Worm (Caenorhabditis elegans): Measurements from ENCODE around the gene mxl-2.

Gene mxl-2

DNA sequence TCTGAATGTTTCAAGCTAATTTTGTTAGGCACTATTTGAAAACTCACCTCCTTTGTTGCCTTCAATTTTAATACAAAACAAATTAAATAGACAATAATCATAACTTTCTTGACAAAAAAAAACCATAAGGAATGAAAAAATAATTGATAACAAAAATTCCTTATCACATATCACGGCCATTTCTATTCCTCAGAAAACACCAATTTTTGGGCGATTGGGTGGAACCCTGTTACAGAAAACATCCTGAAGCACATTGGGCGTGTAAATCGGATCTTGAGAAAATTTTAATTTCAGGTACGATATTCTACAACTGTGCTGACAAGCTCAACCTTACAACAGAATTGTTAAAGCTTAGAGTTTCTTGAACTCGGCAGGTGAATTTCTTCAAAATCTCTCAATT lies 23.2 kb downstream of the mxl-2 start, which contains the start of gene F40G9.8:
TSS of gene F40G9.8 (minus strand) at position 101 of the 400 bp plus-strand sequence.
- TF ChIP-seq flt-1 (GFP tag; IDR thresholded peaks at IDR 0.05) (no peak), ztf-29 (GFP tag; IDR thresholded peaks at IDR 0.05) (no peak), med-1 (GFP tag; optimal IDR thresholded peaks at IDR 0.05; ENCODE audit: insufficient read depth) (no peak), ztf-23 (GFP tag; IDR thresholded peaks at IDR 0.05) (no peak), klf-2 (GFP tag; conservative IDR thresholded peaks at IDR 0.05) (no peak), tab-1 (GFP tag; IDR thresholded peaks at IDR 0.05) (no peak), ref-1 (GFP tag; conservative IDR thresholded peaks at IDR 0.05) (no peak), cog-1 (tag; optimal IDR thresholded peaks at IDR 0.05) (no peak), T22C8.4 (GFP tag; IDR thresholded peaks at IDR 0.05) (no peak)

DNA sequence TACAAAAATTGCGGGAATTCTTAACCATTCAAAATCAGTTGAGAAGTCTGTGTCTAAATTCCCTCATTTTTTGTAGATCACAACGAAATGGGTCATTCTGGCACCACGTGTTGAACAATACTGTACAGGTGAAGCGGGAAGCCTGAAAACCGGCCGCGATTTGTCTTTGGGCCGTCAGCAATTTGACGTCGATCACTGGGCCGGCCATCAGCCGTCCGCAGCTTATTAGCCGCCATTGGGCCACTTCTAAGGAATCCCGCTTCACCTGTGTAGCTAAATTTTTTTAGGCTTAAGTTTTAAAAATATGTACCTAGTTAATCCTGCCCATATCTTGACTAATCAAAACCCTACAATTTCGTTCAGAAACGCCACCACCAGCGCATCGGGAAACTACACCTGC lies 28.3 kb downstream of the mxl-2 start:
- no peak for TF ChIP-seq ztf-29 (GFP tag; IDR thresholded peaks at IDR 0.05)
- no peak for TF ChIP-seq T22C8.4 (GFP tag; IDR thresholded peaks at IDR 0.05)
- TF ChIP-seq ref-1 (GFP tag; conservative IDR thresholded peaks at IDR 0.05): no peak
- no peak for TF ChIP-seq tab-1 (GFP tag; IDR thresholded peaks at IDR 0.05)
- TF ChIP-seq flt-1 (GFP tag; IDR thresholded peaks at IDR 0.05): no peak
- no peak for TF ChIP-seq cog-1 (tag; optimal IDR thresholded peaks at IDR 0.05)
- no peak for TF ChIP-seq med-1 (GFP tag; optimal IDR thresholded peaks at IDR 0.05; ENCODE audit: insufficient read depth)
- TF ChIP-seq klf-2 (GFP tag; conservative IDR thresholded peaks at IDR 0.05): no peak
- no peak for TF ChIP-seq ztf-23 (GFP tag; IDR thresholded peaks at IDR 0.05)

DNA sequence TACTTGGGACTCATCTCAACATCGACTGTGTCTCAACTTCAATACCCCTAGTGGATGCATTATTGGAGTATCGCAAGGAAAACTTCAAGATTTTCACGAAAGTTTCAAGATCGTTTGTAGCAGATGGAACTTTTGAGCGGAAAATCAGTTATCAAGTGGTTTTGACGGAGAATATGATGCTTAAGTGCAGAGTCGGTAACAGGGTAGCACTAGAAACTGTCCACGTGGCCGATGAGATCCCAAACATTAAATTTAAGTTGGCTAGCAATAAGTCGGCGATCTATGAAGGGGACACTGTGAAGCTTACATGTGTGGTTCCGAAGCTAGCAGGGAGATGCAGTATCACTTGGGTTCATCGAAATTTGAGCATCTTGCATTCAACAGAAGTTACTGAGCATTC lies 28.8 kb downstream of the mxl-2 start:
- no peak for TF ChIP-seq ztf-23 (GFP tag; IDR thresholded peaks at IDR 0.05)
- no peak for TF ChIP-seq ztf-29 (GFP tag; IDR thresholded peaks at IDR 0.05)
- TF ChIP-seq cog-1 (tag; optimal IDR thresholded peaks at IDR 0.05): no peak
- no peak for TF ChIP-seq tab-1 (GFP tag; IDR thresholded peaks at IDR 0.05)
- no peak for TF ChIP-seq flt-1 (GFP tag; IDR thresholded peaks at IDR 0.05)
- TF ChIP-seq ref-1 (GFP tag; conservative IDR thresholded peaks at IDR 0.05): no peak
- TF ChIP-seq T22C8.4 (GFP tag; IDR thresholded peaks at IDR 0.05): no peak
- no peak for TF ChIP-seq klf-2 (GFP tag; conservative IDR thresholded peaks at IDR 0.05)
- no peak for TF ChIP-seq med-1 (GFP tag; optimal IDR thresholded peaks at IDR 0.05; ENCODE audit: insufficient read depth)

DNA sequence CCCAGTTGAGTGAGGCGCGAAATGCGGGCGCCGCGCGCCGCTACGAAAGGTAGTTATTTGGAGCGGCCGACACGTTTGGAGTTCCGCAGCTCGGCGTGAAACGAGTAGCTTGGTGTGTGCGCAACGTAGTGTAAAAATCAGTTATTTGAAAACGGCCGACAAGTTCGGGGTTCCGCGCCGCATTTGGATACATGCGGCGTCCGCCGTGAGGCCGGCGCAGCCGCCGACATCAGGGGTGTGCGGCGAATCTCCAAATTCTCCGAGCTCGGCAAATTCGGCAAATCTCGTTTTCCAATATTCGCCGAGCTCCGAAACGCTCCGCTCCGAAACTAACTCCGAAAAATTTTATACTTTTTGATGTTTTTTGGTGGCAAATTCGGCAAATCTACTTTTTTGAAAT lies 30.0 kb downstream of the mxl-2 start:
- TF ChIP-seq ztf-29 (GFP tag; IDR thresholded peaks at IDR 0.05): no peak

DNA sequence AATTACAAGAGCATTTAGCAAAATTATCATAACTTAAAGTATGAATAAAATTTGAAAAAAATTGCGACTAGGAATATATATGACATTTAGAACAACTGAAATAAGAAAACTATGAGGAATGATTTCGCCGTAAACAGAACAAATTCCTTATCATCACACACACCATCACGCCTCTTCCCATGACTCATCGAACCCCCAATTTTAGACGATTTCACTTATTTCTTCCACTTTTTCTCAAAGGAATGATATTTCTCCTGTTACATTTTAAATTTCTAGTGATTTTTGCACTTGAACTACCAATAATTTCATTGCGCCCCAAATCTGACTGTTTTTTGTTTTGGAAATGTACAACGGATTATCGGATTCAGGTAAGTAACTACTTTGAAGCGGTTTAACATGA lies 31.3 kb downstream of the mxl-2 start, which contains the start of the genes zig-13 and ver-1:
TSS of gene zig-13 (minus strand) at position 101 of the 400 bp plus-strand sequence.
TSS of gene ver-1 (plus strand) at position 180 of the 400 bp plus-strand sequence.
- TF ChIP-seq klf-2 (GFP tag; conservative IDR thresholded peaks at IDR 0.05) (no peak), ztf-23 (GFP tag; IDR thresholded peaks at IDR 0.05) (no peak), tab-1 (GFP tag; IDR thresholded peaks at IDR 0.05) (no peak), flt-1 (GFP tag; IDR thresholded peaks at IDR 0.05) (no peak), cog-1 (tag; optimal IDR thresholded peaks at IDR 0.05) (no peak), ztf-29 (GFP tag; IDR thresholded peaks at IDR 0.05) (no peak), med-1 (GFP tag; optimal IDR thresholded peaks at IDR 0.05; ENCODE audit: insufficient read depth) (no peak), T22C8.4 (GFP tag; IDR thresholded peaks at IDR 0.05) (no peak), ref-1 (GFP tag; conservative IDR thresholded peaks at IDR 0.05) (no peak)

DNA sequence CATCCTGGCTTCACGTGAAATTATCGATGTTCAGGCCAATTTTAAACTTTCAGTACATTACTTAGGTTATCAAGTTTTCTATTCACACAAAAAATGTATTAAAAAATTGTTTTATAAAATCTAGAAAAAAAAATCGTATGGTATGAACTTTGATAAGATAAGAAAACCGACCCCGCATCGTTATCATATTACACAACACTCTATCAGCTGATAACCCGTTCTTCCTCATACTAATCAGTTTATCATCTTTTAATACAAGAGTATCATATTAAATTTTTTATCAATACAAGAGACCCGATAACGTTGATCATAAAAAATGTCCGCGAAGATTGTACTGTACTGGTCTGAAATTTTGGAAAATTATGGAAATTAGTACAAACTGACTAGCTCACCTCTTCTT lies 33.8 kb downstream of the mxl-2 start:
- TF ChIP-seq ztf-29 (GFP tag; IDR thresholded peaks at IDR 0.05) (no peak), ztf-23 (GFP tag; IDR thresholded peaks at IDR 0.05) (no peak), med-1 (GFP tag; optimal IDR thresholded peaks at IDR 0.05; ENCODE audit: insufficient read depth) (no peak), T22C8.4 (GFP tag; IDR thresholded peaks at IDR 0.05) (no peak)

DNA sequence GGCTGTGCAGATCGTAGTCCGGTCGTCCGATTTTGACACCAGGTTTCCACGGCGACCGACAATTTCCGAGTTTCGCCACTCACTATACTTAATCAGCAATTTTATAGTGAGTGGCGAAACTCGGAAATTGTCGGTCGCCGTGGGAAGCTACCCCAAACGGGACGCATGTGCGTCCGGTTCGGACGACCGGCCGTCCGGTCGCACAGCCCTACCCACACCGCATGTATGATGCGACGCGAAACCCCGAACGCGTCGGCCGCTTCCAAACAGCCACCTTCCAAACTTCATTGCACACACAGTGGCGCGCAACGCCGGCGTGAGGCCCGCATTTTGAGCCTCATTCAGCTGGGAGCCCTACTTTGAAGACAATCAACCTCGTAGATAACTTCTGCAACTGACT lies 36.8 kb downstream of the mxl-2 start:
- TF ChIP-seq cog-1 (tag; optimal IDR thresholded peaks at IDR 0.05) (no peak), ztf-29 (GFP tag; IDR thresholded peaks at IDR 0.05) (no peak), ref-1 (GFP tag; conservative IDR thresholded peaks at IDR 0.05) (no peak), tab-1 (GFP tag; IDR thresholded peaks at IDR 0.05) (no peak), T22C8.4 (GFP tag; IDR thresholded peaks at IDR 0.05) (no peak), med-1 (GFP tag; optimal IDR thresholded peaks at IDR 0.05; ENCODE audit: insufficient read depth) (no peak), flt-1 (GFP tag; IDR thresholded peaks at IDR 0.05) (no peak), klf-2 (GFP tag; conservative IDR thresholded peaks at IDR 0.05) (no peak), ztf-23 (GFP tag; IDR thresholded peaks at IDR 0.05) (no peak)

DNA sequence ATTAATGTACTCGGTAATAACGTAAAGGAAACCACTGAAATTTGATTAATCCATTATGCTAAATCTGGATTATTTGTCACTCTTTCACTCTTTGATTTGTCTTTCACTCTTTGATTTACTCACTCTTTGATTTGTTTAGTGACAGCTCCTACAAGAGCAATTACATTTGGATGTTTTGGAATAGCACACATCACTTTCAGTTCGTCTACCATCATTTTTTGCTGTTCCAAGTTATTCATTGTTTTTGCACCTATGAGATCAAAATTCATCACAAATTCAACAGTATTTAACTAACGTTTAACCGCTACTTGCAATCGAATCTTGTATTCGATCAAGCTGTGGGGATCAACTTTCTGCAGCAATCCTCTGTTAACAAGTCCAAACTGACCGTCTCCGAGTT lies 38.8 kb downstream of the mxl-2 start:
- TF ChIP-seq flt-1 (GFP tag; IDR thresholded peaks at IDR 0.05) (no peak), ztf-29 (GFP tag; IDR thresholded peaks at IDR 0.05) (no peak), ref-1 (GFP tag; conservative IDR thresholded peaks at IDR 0.05) (no peak), med-1 (GFP tag; optimal IDR thresholded peaks at IDR 0.05; ENCODE audit: insufficient read depth) (no peak), cog-1 (tag; optimal IDR thresholded peaks at IDR 0.05) (no peak), T22C8.4 (GFP tag; IDR thresholded peaks at IDR 0.05) (no peak), tab-1 (GFP tag; IDR thresholded peaks at IDR 0.05) (no peak), ztf-23 (GFP tag; IDR thresholded peaks at IDR 0.05) (no peak), klf-2 (GFP tag; conservative IDR thresholded peaks at IDR 0.05) (no peak)

DNA sequence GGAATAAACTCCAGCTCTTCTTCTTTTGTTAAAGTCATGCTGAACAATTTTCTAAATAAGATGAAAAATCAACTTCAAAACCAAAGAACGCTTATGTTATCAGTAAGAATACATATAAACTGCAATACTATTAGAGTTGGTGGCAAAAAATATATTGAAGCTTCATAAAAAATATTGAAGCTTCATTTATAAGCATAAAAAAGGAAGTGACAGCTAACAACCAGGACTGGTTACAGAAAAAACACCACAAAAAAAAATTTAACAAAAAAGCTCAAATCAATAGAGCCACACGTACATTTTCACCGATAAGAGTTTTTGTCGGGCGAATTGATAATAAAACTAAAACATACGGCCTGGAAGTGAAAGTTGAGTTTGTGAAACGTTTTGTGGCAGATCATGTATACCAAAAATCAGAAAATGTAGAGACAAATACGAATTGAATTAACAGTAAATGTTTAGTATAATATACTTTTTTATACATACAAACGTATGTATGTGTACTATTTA lies 40.3 kb downstream of the mxl-2 start, which contains the start of gene sqst-5:
TSS of gene sqst-5 (minus strand) at position 51 of the 507 bp plus-strand sequence.
- no peak for TF ChIP-seq flt-1 (GFP tag; IDR thresholded peaks at IDR 0.05)
- no peak for TF ChIP-seq ztf-23 (GFP tag; IDR thresholded peaks at IDR 0.05)
- TF ChIP-seq cog-1 (tag; optimal IDR thresholded peaks at IDR 0.05): no peak
- TF ChIP-seq tab-1 (GFP tag; IDR thresholded peaks at IDR 0.05): no peak
- TF ChIP-seq ztf-29 (GFP tag; IDR thresholded peaks at IDR 0.05): no peak
- TF ChIP-seq ref-1 (GFP tag; conservative IDR thresholded peaks at IDR 0.05): no peak
- TF ChIP-seq klf-2 (GFP tag; conservative IDR thresholded peaks at IDR 0.05): no peak

DNA sequence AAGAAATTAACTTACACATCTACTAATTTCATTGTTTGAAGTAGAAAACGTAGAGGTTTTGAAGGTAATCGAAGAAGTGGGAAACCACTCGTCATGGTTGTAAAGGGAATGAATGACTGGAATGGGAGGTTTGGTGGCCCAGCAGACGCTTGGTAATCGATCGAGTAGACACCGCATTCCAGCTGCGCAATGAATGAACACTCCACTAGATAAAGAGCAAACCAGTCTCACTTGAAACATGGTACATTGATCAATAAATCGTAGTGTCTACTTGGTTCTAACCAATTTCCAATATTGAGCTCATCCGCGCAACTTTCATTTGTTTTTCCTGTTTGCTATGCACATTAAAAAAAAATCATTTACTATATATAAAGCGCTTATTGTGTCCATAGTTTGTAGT lies 41.6 kb downstream of the mxl-2 start, which contains the start of gene fbxb-84:
TSS of gene fbxb-84 (minus strand) at position 101 of the 400 bp plus-strand sequence.
- TF ChIP-seq klf-2 (GFP tag; conservative IDR thresholded peaks at IDR 0.05): no peak
- no peak for TF ChIP-seq med-1 (GFP tag; optimal IDR thresholded peaks at IDR 0.05; ENCODE audit: insufficient read depth)
- no peak for TF ChIP-seq ztf-29 (GFP tag; IDR thresholded peaks at IDR 0.05)
- TF ChIP-seq flt-1 (GFP tag; IDR thresholded peaks at IDR 0.05): no peak
- TF ChIP-seq tab-1 (GFP tag; IDR thresholded peaks at IDR 0.05): no peak
- TF ChIP-seq ztf-23 (GFP tag; IDR thresholded peaks at IDR 0.05): no peak
- TF ChIP-seq cog-1 (tag; optimal IDR thresholded peaks at IDR 0.05): no peak
- TF ChIP-seq T22C8.4 (GFP tag; IDR thresholded peaks at IDR 0.05): no peak
- no peak for TF ChIP-seq ref-1 (GFP tag; conservative IDR thresholded peaks at IDR 0.05)

All from whole organism, midembryonic.